Worm (Caenorhabditis elegans): ENCODE data around the gene tag-131.

Gene tag-131

ce11 chrIII:4269220-4269935 is 48.1 kb upstream of the tag-131 start, which contains the start of the genes sftb-1 and R10E4.1 (continued):
- TF ChIP-seq sox-4 (tag; optimal IDR thresholded peaks at IDR 0.05) = peak; percentile 52
- TF ChIP-seq aha-1 (tag; optimal IDR thresholded peaks at IDR 0.05) = no peak
- peak in 1 of 2 experiments; percentile 64 for TF ChIP-seq mdl-1 (tag; optimal IDR thresholded peaks at IDR 0.05)
- 0 out of 2 replicates have a peak, but pooled peaks have one; percentile 40 for TF ChIP-seq grh-1 (GFP tag; IDR thresholded peaks at IDR 0.05)
- peak; percentile 72 for TF ChIP-seq skn-1 (tag; optimal IDR thresholded peaks at IDR 0.05)
- peak; percentile 60 for TF ChIP-seq egl-13 (tag; optimal IDR thresholded peaks at IDR 0.05)
- peak; percentile 81 for TF ChIP-seq tbx-2 (tag; optimal IDR thresholded peaks at IDR 0.05)
- TF ChIP-seq nhr-84 (tag; optimal IDR thresholded peaks at IDR 0.05) = no peak
- peak; percentile 80 for TF ChIP-seq swsn-7 (tag; optimal IDR thresholded peaks at IDR 0.05)
- peak; percentile 66 for TF ChIP-seq unc-86 (tag; optimal IDR thresholded peaks at IDR 0.05)
- peak; percentile 88 for TF ChIP-seq nhr-85 (tag)
- no peak for TF ChIP-seq zip-4 (GFP tag; optimal IDR thresholded peaks at IDR 0.05)
- TF ChIP-seq elt-3 (tag; optimal IDR thresholded peaks at IDR 0.05) = peak in 2 of 6 experiments; percentile 29 to 49
- peak; percentile 75 for TF ChIP-seq C16A3.4 (tag; optimal IDR thresholded peaks at IDR 0.05)
- peak; percentile 1 for TF ChIP-seq nhr-77 (tag; optimal IDR thresholded peaks at IDR 0.05)
- peak; percentile 62 for TF ChIP-seq lin-39 (tag; optimal IDR thresholded peaks at IDR 0.05)
- peak; percentile 29 for TF ChIP-seq aly-2 (tag; optimal IDR thresholded peaks at IDR 0.05)
- peak; percentile 82 for TF ChIP-seq xbp-1 (tag; optimal IDR thresholded peaks at IDR 0.05)
- peak; percentile 55 for TF ChIP-seq C04F5.9 (tag; optimal IDR thresholded peaks at IDR 0.05)
- peak; percentile 6 for TF ChIP-seq ceh-8 (GFP tag; optimal IDR thresholded peaks at IDR 0.05)
- no peak for TF ChIP-seq ztf-4 (tag; optimal IDR thresholded peaks at IDR 0.05)
- TF ChIP-seq blmp-1 (tag; optimal IDR thresholded peaks at IDR 0.05) = peak; percentile 6
- no peak for TF ChIP-seq ces-1 (GFP tag; optimal IDR thresholded peaks at IDR 0.05)
- TF ChIP-seq vab-15 (tag; optimal IDR thresholded peaks at IDR 0.05) = no peak
- TF ChIP-seq dsc-1 (tag; optimal IDR thresholded peaks at IDR 0.05) = peak; percentile 74
- peak; percentile 76 to 77 (median 77) for TF ChIP-seq ceh-82 (tag; optimal IDR thresholded peaks at IDR 0.05)
- no peak for TF ChIP-seq fos-1 (tag; optimal IDR thresholded peaks at IDR 0.05)
- peak; percentile 90 for TF ChIP-seq mep-1 (tag; optimal IDR thresholded peaks at IDR 0.05)
- no peak for TF ChIP-seq lir-3 (tag; optimal IDR thresholded peaks at IDR 0.05; ENCODE audit: poor library complexity)
- TF ChIP-seq nhr-20 (tag; optimal IDR thresholded peaks at IDR 0.05) = peak; percentile 80
- peak; percentile 85 for TF ChIP-seq snu-23 (GFP tag; optimal IDR thresholded peaks at IDR 0.05)
- TF ChIP-seq unc-130 (tag; optimal IDR thresholded peaks at IDR 0.05) = peak; percentile 61
- no peak for TF ChIP-seq tlp-1 (tag; optimal IDR thresholded peaks at IDR 0.05)
- TF ChIP-seq snpc-4 (tag; optimal IDR thresholded peaks at IDR 0.05) = peak; percentile 58
- TF ChIP-seq lin-15B (tag; optimal IDR thresholded peaks at IDR 0.05) = peak; percentile 30
- TF ChIP-seq mab-9 (GFP tag; IDR thresholded peaks at IDR 0.05) = 0 out of 2 replicates have a peak, but pooled peaks have one; percentile 18
- peak; percentile 69 to 80 for TF ChIP-seq efl-1 (optimal IDR thresholded peaks at IDR 0.05)
- TF ChIP-seq efl-1 (GFP tag; optimal IDR thresholded peaks at IDR 0.05 in 1 of 2) = peak; percentile 75 to 97
- no peak for TF ChIP-seq egl-27 (tag; optimal IDR thresholded peaks at IDR 0.05)
- TF ChIP-seq nhr-90 (tag; optimal IDR thresholded peaks at IDR 0.05; ENCODE audit: poor library complexity) = peak; percentile 77
- TF ChIP-seq hlh-4 (tag; optimal IDR thresholded peaks at IDR 0.05) = no peak
- TF ChIP-seq nhr-237 (tag; optimal IDR thresholded peaks at IDR 0.05) = no peak
- peak; percentile 78 to 87 for TF ChIP-seq lin-35 (GFP tag; optimal IDR thresholded peaks at IDR 0.05)
- TF ChIP-seq ceh-90 (tag; optimal IDR thresholded peaks at IDR 0.05) = no peak
- no peak for TF ChIP-seq sup-37 (GFP tag; optimal IDR thresholded peaks at IDR 0.05)
- no peak for TF ChIP-seq Y116A8C.19 (tag; optimal IDR thresholded peaks at IDR 0.05; ENCODE audit: borderline replicate concordance)
- TF ChIP-seq nhr-11 (tag; optimal IDR thresholded peaks at IDR 0.05) = peak; percentile 22
- no peak for TF ChIP-seq nhr-76 (tag; optimal IDR thresholded peaks at IDR 0.05)
- peak; percentile 70 for TF ChIP-seq irx-1 (tag; optimal IDR thresholded peaks at IDR 0.05)
- no peak for TF ChIP-seq C34B4.2 (tag; optimal IDR thresholded peaks at IDR 0.05)
- TF ChIP-seq ets-5 (GFP tag; IDR thresholded peaks at IDR 0.05) = no peak
- no peak for TF ChIP-seq unc-30 (tag; optimal IDR thresholded peaks at IDR 0.05)
- TF ChIP-seq alr-1 (tag; optimal IDR thresholded peaks at IDR 0.05; ENCODE audit: borderline replicate concordance) = no peak
